Worm (Caenorhabditis elegans): ENCODE data around the gene sup-35.

sup-35 gene

DNA sequence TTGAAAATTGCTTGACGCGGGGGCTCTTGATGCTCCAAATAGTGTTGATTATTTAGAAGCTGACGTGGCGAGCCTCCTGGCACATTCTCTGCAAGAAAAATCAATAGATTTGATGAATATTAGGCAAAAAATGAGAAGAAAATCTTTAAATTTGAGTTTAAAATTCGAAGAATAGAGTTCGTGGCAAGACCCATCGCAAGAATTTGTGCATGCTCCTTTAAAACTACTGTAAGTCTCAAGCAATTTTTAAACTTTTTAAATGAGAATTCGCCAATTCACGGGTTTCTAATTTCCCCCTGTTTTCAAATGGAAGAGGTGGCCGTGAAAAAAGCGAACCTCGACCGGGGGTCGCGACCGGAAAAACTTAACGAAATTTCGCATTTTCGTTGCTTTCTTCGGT lies 5.2 kb downstream of the sup-35 start:
- no peak for TF ChIP-seq aly-2 (tag; optimal IDR thresholded peaks at IDR 0.05)
- TF ChIP-seq mdl-1 (tag; optimal IDR thresholded peaks at IDR 0.05): no peak
- TF ChIP-seq nhr-25 (tag; optimal IDR thresholded peaks at IDR 0.05): no peak

DNA sequence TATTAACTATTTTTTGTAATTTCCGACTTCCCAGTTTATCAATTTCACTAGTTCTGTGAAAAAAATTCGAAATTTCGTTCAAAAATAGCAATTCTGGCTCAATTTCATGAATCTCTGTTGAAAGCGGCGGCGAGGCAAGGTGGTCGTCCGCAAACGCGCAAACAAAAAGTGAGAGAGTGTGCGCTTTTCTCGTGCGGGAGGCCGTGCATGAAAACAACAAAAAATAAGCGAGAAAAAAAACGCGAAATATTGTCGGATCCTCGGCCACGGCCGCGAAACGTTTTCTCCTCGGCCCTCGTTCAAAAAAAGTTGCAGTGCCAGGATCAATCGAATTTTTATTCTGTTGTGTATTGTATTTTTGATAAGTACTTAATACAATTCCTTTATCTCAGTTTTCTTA lies 6.3 kb downstream of the sup-35 start:
- TF ChIP-seq elt-3 (tag; optimal IDR thresholded peaks at IDR 0.05) (no peak), lin-11 (tag; optimal IDR thresholded peaks at IDR 0.05) (no peak), lsy-2 (tag; optimal IDR thresholded peaks at IDR 0.05) (peak in 1 of 2 experiments; percentile 30), sem-4 (tag; optimal IDR thresholded peaks at IDR 0.05) (no peak), lin-13 (GFP tag; optimal IDR thresholded peaks at IDR 0.05) (no peak), blmp-1 (tag; optimal IDR thresholded peaks at IDR 0.05; ENCODE audit: insufficient read depth) (no peak), ztf-1 (GFP tag; conservative IDR thresholded peaks at IDR 0.05) (no peak), R02D3.7 (tag; optimal IDR thresholded peaks at IDR 0.05) (no peak), mbf-1 (tag; optimal IDR thresholded peaks at IDR 0.05) (no peak), alr-1 (tag; optimal IDR thresholded peaks at IDR 0.05) (no peak), dmd-4 (tag; optimal IDR thresholded peaks at IDR 0.05) (no peak), crh-2 (tag; optimal IDR thresholded peaks at IDR 0.05) (no peak), mab-5 (tag; optimal IDR thresholded peaks at IDR 0.05) (no peak), fos-1 (tag; optimal IDR thresholded peaks at IDR 0.05) (peak; percentile 17), nhr-10 (tag; optimal IDR thresholded peaks at IDR 0.05) (no peak), unc-55 (GFP tag; optimal IDR thresholded peaks at IDR 0.05) (peak; percentile 43), ama-1 (optimal IDR thresholded peaks at IDR 0.05) (no peak), nhr-11 (tag; optimal IDR thresholded peaks at IDR 0.05) (no peak), nhr-237 (tag; optimal IDR thresholded peaks at IDR 0.05) (no peak), sma-3 (GFP tag; optimal IDR thresholded peaks at IDR 0.05) (peak; percentile 37), nhr-129 (tag; optimal IDR thresholded peaks at IDR 0.05) (peak; percentile 3), elt-1 (tag; optimal IDR thresholded peaks at IDR 0.05) (no peak), F13H6.1 (tag; optimal IDR thresholded peaks at IDR 0.05) (peak; percentile 32), nhr-21 (tag; optimal IDR thresholded peaks at IDR 0.05) (no peak), C34F6.9 (tag; optimal IDR thresholded peaks at IDR 0.05) (peak; percentile 9), gmeb-1 (tag; optimal IDR thresholded peaks at IDR 0.05) (peak; percentile 50), nhr-6 (tag; optimal IDR thresholded peaks at IDR 0.05) (no peak), ztf-11 (tag; optimal IDR thresholded peaks at IDR 0.05) (no peak), ZK546.5 (tag; optimal IDR thresholded peaks at IDR 0.05) (no peak), nhr-25 (tag; optimal IDR thresholded peaks at IDR 0.05) (no peak), peb-1 (tag; optimal IDR thresholded peaks at IDR 0.05) (no peak), nhr-77 (tag; optimal IDR thresholded peaks at IDR 0.05) (no peak), nhr-12 (tag; optimal IDR thresholded peaks at IDR 0.05) (no peak)

DNA sequence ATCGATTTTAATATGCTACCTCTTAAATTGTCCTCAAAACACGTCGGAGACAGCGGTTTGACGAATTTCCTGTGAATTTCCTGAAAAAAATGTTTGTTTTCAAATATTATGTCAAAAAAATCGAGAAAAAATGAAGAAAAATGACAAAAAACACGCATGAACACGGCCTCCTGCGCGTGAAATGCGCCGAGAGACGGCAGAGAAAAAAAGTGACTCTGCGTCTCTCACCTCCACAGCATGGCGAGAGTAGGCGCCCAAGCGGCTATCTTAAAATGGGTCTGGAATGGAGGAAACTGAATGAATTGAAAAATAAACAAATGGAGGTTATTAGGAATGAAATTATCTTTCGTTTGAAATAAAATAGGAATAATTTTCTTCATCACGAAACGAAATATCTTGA lies 8.3 kb downstream of the sup-35 start:
- peak; percentile 64 for TF ChIP-seq egl-27 (tag; optimal IDR thresholded peaks at IDR 0.05)
- TF ChIP-seq crh-2 (tag; optimal IDR thresholded peaks at IDR 0.05): peak; percentile 14
- peak in 1 of 2 experiments; percentile 18 for TF ChIP-seq mdl-1 (tag; optimal IDR thresholded peaks at IDR 0.05)
- peak; percentile 75 for TF ChIP-seq lin-13 (GFP tag; optimal IDR thresholded peaks at IDR 0.05)
- peak; percentile 19 for TF ChIP-seq nhr-21 (tag; optimal IDR thresholded peaks at IDR 0.05)
- TF ChIP-seq gmeb-1 (tag; optimal IDR thresholded peaks at IDR 0.05): peak; percentile 83
- no peak for TF ChIP-seq unc-39 (tag; optimal IDR thresholded peaks at IDR 0.05)
- TF ChIP-seq nhr-237 (tag; optimal IDR thresholded peaks at IDR 0.05): no peak
- no peak for TF ChIP-seq unc-62 (GFP tag; optimal IDR thresholded peaks at IDR 0.05)
- no peak for TF ChIP-seq skn-1 (tag; optimal IDR thresholded peaks at IDR 0.05)
- TF ChIP-seq lsy-2 (tag; optimal IDR thresholded peaks at IDR 0.05): peak; percentile 77 to 82
- TF ChIP-seq sma-3 (GFP tag; optimal IDR thresholded peaks at IDR 0.05): peak; percentile 82
- peak; percentile 8 for TF ChIP-seq lin-11 (tag; optimal IDR thresholded peaks at IDR 0.05)
- no peak for TF ChIP-seq R02D3.7 (tag; optimal IDR thresholded peaks at IDR 0.05)
- no peak for TF ChIP-seq nhr-77 (tag; optimal IDR thresholded peaks at IDR 0.05)
- no peak for TF ChIP-seq ceh-16 (tag; optimal IDR thresholded peaks at IDR 0.05)
- no peak for TF ChIP-seq ama-1 (optimal IDR thresholded peaks at IDR 0.05)
- peak; percentile 22 for TF ChIP-seq nhr-129 (tag; optimal IDR thresholded peaks at IDR 0.05)
- TF ChIP-seq nhr-11 (tag; optimal IDR thresholded peaks at IDR 0.05): no peak
- peak; percentile 61 for TF ChIP-seq nhr-25 (tag; optimal IDR thresholded peaks at IDR 0.05)
- TF ChIP-seq mab-5 (tag; optimal IDR thresholded peaks at IDR 0.05): peak; percentile 11
- peak; percentile 53 for TF ChIP-seq F13H6.1 (tag; optimal IDR thresholded peaks at IDR 0.05)
- peak; percentile 69 for TF ChIP-seq unc-55 (GFP tag; optimal IDR thresholded peaks at IDR 0.05)
- peak; percentile 20 for TF ChIP-seq C34F6.9 (tag; optimal IDR thresholded peaks at IDR 0.05)
